Worm (Caenorhabditis elegans): ENCODE measurements around the gene lin-56.

DNA sequence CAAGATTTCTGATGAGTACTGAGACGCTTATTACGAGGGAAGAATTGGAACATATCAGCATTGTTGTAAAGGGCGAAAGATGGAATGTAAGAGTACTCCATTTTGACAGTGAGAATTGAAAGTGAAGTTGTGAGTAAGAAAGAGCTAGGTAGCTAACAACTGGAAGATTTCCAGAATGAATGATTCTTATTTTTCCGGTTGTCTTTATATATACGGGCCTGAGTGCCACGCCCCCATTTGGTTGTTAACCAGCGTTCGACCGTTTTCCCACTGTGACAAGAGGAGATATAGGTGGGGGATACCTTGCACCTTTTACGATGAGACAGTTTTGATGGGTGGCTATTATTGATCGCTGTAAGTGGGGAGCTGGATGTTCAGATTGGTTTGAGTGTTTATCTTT is 21.4 kb downstream of the lin-56 start, which contains the start of gene ZK666.1:
- TF ChIP-seq dao-5 (tag; optimal IDR thresholded peaks at IDR 0.05) (no peak), him-1 (tag; optimal IDR thresholded peaks at IDR 0.05) (no peak), W03F9.2 (tag; optimal IDR thresholded peaks at IDR 0.05) (no peak)
